Fruit fly (Drosophila melanogaster) whole organism, prepupa: ENCODE measurements around the gene THG.

Experiments
- CG11762 ChIP-seq: fragments of 200-800 bp; sonication (Bioruptor generic); optimal IDR thresholded peaks from 3 replicates; lab custom pipeline; 2016; ENCODE audit warnings: missing biosample characterization, missing genetic modification characterization; ENCODE audit not compliant: insufficient read depth
- CG1621 ChIP-seq: fragments of 200-800 bp; sonication (Bioruptor generic); optimal IDR thresholded peaks from 3 replicates; lab custom pipeline; 2018; ENCODE audit warnings: missing biosample characterization, mild to moderate bottlenecking, missing genetic modification characterization
- CG3919 ChIP-seq: fragments of 200-800 bp; sonication (Bioruptor generic); optimal IDR thresholded peaks from 3 replicates; lab custom pipeline; 2016; ENCODE audit warnings: missing biosample characterization, missing genetic modification characterization
- CG6808 ChIP-seq: fragments of 200-800 bp; sonication (Bioruptor generic); optimal IDR thresholded peaks from 3 replicates; lab custom pipeline; 2017; ENCODE audit warnings: missing biosample characterization, missing genetic modification characterization, mild to moderate bottlenecking, moderate library complexity, missing genetic modification reagents
- CG6854 ChIP-seq: fragments of 200-800 bp; sonication (Bioruptor generic); optimal IDR thresholded peaks from 2 replicates; lab custom pipeline; 2017; ENCODE audit warnings: missing biosample characterization, mild to moderate bottlenecking, missing genetic modification characterization
- Hr39 ChIP-seq: fragments of 200-800 bp; sonication (Bioruptor generic); optimal IDR thresholded peaks from 2 replicates; lab custom pipeline; 2016; ENCODE audit warnings: missing biosample characterization, missing genetic modification characterization
- Hr4 ChIP-seq: fragments of 200-800 bp; sonication (Bioruptor generic); optimal IDR thresholded peaks from 3 replicates; lab custom pipeline; 2016; ENCODE audit warnings: missing biosample characterization, missing genetic modification characterization
- net ChIP-seq: fragments of 200-800 bp; sonication (Bioruptor generic); optimal IDR thresholded peaks from 3 replicates; lab custom pipeline; 2016; ENCODE audit warnings: missing biosample characterization, missing genetic modification characterization

- TF ChIP-seq Hr4 (GFP tag; lab: Kevin White, UChicago) (no peak), Hr39 (GFP tag; lab: Kevin White, UChicago) (no peak), CG6854 (no peak), CG11762 (GFP tag; lab: Kevin White, UChicago) (no peak), CG6808 (no peak), net (GFP tag; lab: Kevin White, UChicago) (no peak), CG1621 (no peak), CG3919 (no peak)
Observed at dm6 chr2L:14972133-14972532, 37.4 kb downstream of the THG start, which contains the start of gene side-II.
